Worm (Caenorhabditis elegans) whole organism, L4/young adult: Measurements from ENCODE around the gene lgc-10.

Experiments
- W03F9.2 ChIP-seq: fragments of 150-350 bp; optimal IDR thresholded peaks from 2 replicates; lab custom pipeline; 2014; ENCODE audit warnings: missing biosample characterization, missing genetic modification characterization
- dao-5 ChIP-seq: sonication (generic microtip); optimal IDR thresholded peaks from 2 replicates; lab custom pipeline; 2016; ENCODE audit warnings: missing genotype, missing genetic modification characterization, moderate library complexity, missing compliant biosample characterization
- him-1 ChIP-seq: sonication (generic microtip); optimal IDR thresholded peaks from 2 replicates; lab custom pipeline; 2016; ENCODE audit warnings: missing genotype, missing genetic modification reagents, missing genetic modification characterization, missing compliant biosample characterization

The lgc-10 gene

ce11 chrIV:6415149-6415548 lies 42.2 kb downstream of the lgc-10 start, which contains the start of gene exos-2:
Gene exos-2 (plus strand): TSS chrIV:6415478.
- no peak for TF ChIP-seq W03F9.2
- no peak for TF ChIP-seq dao-5 (tag; lab: Kevin White, UChicago)
- no peak for TF ChIP-seq him-1

DNA sequence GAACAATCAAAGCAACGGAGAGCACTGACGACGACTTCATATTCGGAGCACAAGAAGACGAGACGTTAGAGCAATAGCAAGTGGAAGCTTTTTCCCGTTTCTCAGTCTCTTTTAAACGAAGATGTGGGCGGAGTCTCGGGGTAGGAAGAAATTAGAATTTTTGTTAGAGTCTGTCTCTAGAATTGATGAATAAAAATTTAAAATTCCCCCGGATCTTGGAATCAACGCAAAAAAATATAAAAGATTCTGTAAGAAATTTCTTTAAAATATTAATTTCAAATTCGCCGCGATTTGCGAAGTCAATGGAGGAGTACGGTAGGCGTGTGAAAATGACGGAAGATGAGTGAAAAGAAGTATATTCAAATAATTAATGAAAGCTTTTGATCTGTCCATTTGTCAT lies 43.9 kb downstream of the lgc-10 start, which contains the start of gene nlp-71:
nlp-71 (minus strand) TSS at position 101 of the 400 bp plus-strand sequence.
- TF ChIP-seq W03F9.2 (no peak), dao-5 (tag; lab: Kevin White, UChicago) (no peak), him-1 (no peak)

- no peak for TF ChIP-seq dao-5 (tag; lab: Kevin White, UChicago)
- no peak for TF ChIP-seq him-1
Observed at ce11 chrIV:6404871-6405270, 52.5 kb downstream of the lgc-10 start, which contains the start of gene srv-13. Gene srv-13 (plus strand): TSS chrIV:6405171.

DNA sequence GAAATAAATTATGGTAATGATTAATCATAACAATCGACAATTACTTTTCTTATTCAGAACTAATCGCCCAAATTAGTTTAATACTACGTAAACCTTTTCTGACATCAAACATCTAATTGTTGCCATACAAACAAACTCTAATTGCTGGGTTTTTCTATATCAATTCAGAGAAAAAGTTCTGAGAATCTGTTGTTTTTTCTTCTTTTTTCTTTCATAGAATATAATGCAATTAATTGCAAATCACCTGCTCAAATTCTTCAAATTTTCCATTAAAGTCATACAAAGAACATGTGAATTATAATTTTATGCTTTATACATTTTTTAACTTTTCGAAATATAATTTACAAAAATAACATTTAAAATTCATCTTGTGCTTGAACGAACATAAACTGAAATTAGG lies 54.0 kb downstream of the lgc-10 start:
- TF ChIP-seq dao-5 (tag; lab: Kevin White, UChicago) (no peak), him-1 (no peak), W03F9.2 (no peak)

- no peak for TF ChIP-seq him-1
- TF ChIP-seq dao-5 (tag; lab: Kevin White, UChicago): no peak
- TF ChIP-seq W03F9.2: no peak
Observed at ce11 chrIV:6402386-6402905, 54.9 kb downstream of the lgc-10 start, which contains the start of gene sfrp-1. Gene sfrp-1 (minus strand): TSS chrIV:6402436.
